Worm (Caenorhabditis elegans) whole organism, L3 larva: ENCODE data around the gene scd-2.

Experiments
- ama-1 ChIP-seq: fragments of 150-350 bp; optimal IDR thresholded peaks from 2 replicates; lab custom pipeline; 2018
- pqm-1 ChIP-seq: fragments of 150-350 bp; optimal IDR thresholded peaks from 2 replicates; lab custom pipeline; 2017; ENCODE audit warnings: missing biosample characterization, missing genetic modification characterization, inconsistent platforms
- tbx-2 ChIP-seq: sonication (generic microtip); optimal IDR thresholded peaks from 2 replicates; lab custom pipeline; 2016; ENCODE audit warnings: mild to moderate bottlenecking, missing genetic modification characterization, missing compliant biosample characterization

ce11 chrV:6685963-6686362 lies 52.9 kb downstream of the scd-2 start:
- TF ChIP-seq ama-1 (lab: Kevin White, UChicago) (no peak), tbx-2 (tag; lab: Kevin White, UChicago) (no peak), pqm-1 (no peak)
